Worm (Caenorhabditis elegans) whole organism, L4/young adult: ENCODE results near the gene C14A6.8.

Experiments
- dao-5 ChIP-seq: sonication (generic microtip); optimal IDR thresholded peaks from 2 replicates; lab custom pipeline; 2016; ENCODE audit warnings: missing genotype, missing genetic modification characterization, moderate library complexity, missing compliant biosample characterization
- him-1 ChIP-seq: sonication (generic microtip); optimal IDR thresholded peaks from 2 replicates; lab custom pipeline; 2016; ENCODE audit warnings: missing genotype, missing genetic modification reagents, missing genetic modification characterization, missing compliant biosample characterization

DNA sequence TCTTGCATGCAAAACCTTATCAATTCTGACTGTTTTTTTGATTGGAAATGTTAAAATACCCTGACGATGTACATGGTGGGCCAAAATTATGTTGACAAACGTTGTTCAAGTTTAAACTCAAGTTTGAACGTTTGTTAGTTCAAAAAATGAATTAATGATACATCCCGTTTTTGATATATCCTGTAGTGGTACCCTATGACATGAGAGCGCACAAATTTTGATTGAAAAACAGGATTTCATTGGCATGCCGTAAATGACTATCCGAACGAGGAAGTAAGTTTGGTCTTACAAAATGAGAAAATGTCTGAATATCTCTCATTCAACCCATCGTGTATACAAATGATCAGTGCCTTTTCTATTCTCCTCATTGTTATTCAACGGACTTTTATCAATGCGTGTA is 30.3 kb downstream of the C14A6.8 start, which contains the start of gene Y37H2A.11:
- TF ChIP-seq him-1 (tag; lab: Kevin White, UChicago) (no peak), dao-5 (tag; lab: Kevin White, UChicago) (no peak)
